Worm (Caenorhabditis elegans): ENCODE measurements around the gene str-19.

DNA sequence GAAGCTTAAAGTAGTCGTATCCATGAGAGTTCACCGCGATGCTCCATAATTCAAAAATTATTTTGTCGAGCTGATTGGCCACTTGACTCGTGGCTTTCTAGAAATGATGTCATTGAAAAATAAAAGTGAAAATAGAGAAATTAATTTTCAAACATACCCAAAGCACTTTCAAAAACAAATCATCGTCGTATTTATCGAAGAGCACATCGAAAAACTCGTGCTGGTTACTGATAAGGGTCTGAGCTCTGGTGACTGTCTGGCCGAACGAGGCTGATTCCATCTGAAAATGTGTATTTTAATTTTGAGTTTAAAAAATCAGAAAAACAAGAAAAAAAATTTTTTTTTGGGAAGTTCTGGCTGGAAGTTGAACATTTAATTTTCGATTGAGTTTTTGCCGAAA lies 31.9 kb downstream of the str-19 start:
- TF ChIP-seq tra-4 (tag; optimal IDR thresholded peaks at IDR 0.05) (no peak), F13C5.2 (tag; optimal IDR thresholded peaks at IDR 0.05) (no peak), tbx-11 (GFP tag; IDR thresholded peaks at IDR 0.05) (no peak), ceh-36 (tag; optimal IDR thresholded peaks at IDR 0.05) (no peak), tbx-37 (GFP tag; conservative IDR thresholded peaks at IDR 0.05) (no peak), ceh-13 (GFP tag; optimal IDR thresholded peaks at IDR 0.05) (no peak), pes-1 (GFP tag; IDR thresholded peaks at IDR 0.05) (no peak), ets-7 (tag; optimal IDR thresholded peaks at IDR 0.05) (no peak), flt-1 (GFP tag; IDR thresholded peaks at IDR 0.05) (no peak), hnd-1 (tag; optimal IDR thresholded peaks at IDR 0.05) (no peak), hmg-4 (GFP tag; optimal IDR thresholded peaks at IDR 0.05) (no peak), scrt-1 (GFP tag; IDR thresholded peaks at IDR 0.05) (no peak), ama-1 (optimal IDR thresholded peaks at IDR 0.05) (no peak), B0310.2 (tag; optimal IDR thresholded peaks at IDR 0.05) (no peak)
